Worm (Caenorhabditis elegans) whole organism, L4 larva: ENCODE data around the gene T27E7.9.

Source experiments
- F49E8.2 ChIP-seq: sonication (generic microtip); optimal IDR thresholded peaks from 2 replicates; lab custom pipeline; 2016; ENCODE audit warnings: missing compliant biosample characterization, mild to moderate bottlenecking, missing genetic modification characterization, borderline replicate concordance
- R02D3.7 ChIP-seq: fragments of 150-350 bp; sonication (generic microtip); optimal IDR thresholded peaks from 3 replicates; lab custom pipeline; 2014; ENCODE audit warnings: missing biosample characterization, missing genetic modification characterization
- Y75B8A.6 ChIP-seq: fragments of 200-800 bp; sonication (Bioruptor generic); IDR thresholded peaks from 2 replicates; pipeline ENCODE4 v1.3.6; 2022; ENCODE audit warnings: missing genetic modification reagents, missing genetic modification characterization, missing compliant biosample characterization
- aha-1 ChIP-seq: fragments of 150-350 bp; peaks from one replicate; lab custom pipeline; 2014; ENCODE audit warnings: missing biosample characterization, missing genetic modification characterization
- attf-4 ChIP-seq: sonication (generic microtip); optimal IDR thresholded peaks from 3 replicates; lab custom pipeline; 2017; ENCODE audit warnings: missing biosample characterization, missing genetic modification characterization
- ceh-32 ChIP-seq: sonication (generic microtip); optimal IDR thresholded peaks from 2 replicates; lab custom pipeline; 2016; ENCODE audit warnings: mild to moderate bottlenecking, missing genetic modification characterization, missing compliant biosample characterization; ENCODE audit not compliant: poor library complexity
- ceh-44 ChIP-seq: fragments of 200-800 bp; sonication (Bioruptor generic); IDR thresholded peaks from 2 replicates; pipeline ENCODE4 v1.3.6; 2022; ENCODE audit warnings: missing genetic modification reagents, missing genetic modification characterization, missing compliant biosample characterization
- ctbp-1 ChIP-seq: fragments of 200-800 bp; sonication (Bioruptor generic); IDR thresholded peaks from 2 replicates; pipeline ENCODE4 v1.3.6; 2022; ENCODE audit warnings: missing genetic modification reagents, missing genetic modification characterization, missing compliant biosample characterization
- daf-16 ChIP-seq, 3 experiments: sonication (generic microtip); optimal IDR thresholded peaks; 2 replicates each; lab custom pipeline; 2016 to 2017; ENCODE audit warnings: missing genetic modification characterization in 3 of 3, missing genetic modification reagents in 3 of 3, mild to moderate bottlenecking in 2 of 3, missing compliant biosample characterization in 2 of 3, missing biosample characterization in 1 of 3, moderate library complexity in 1 of 3
- egl-43 ChIP-seq: fragments of 200-800 bp; sonication (Bioruptor generic); IDR thresholded peaks from 2 replicates; pipeline ENCODE4 v1.3.6; 2022; ENCODE audit warnings: missing genetic modification reagents, missing genetic modification characterization, missing compliant biosample characterization
- lim-7 ChIP-seq: fragments of 200-800 bp; sonication (Bioruptor generic); IDR thresholded peaks from 2 replicates; pipeline ENCODE4 v1.3.6; 2022; ENCODE audit warnings: missing genetic modification characterization, missing compliant biosample characterization
- mdl-1 ChIP-seq, 2 experiments: fragments of 150-350 bp in 1 of 2; sonication (generic microtip) in 1 of 2; optimal IDR thresholded peaks; 2 replicates each; lab custom pipeline; 2014 to 2017; ENCODE audit warnings: missing biosample characterization in 2 of 2, missing genetic modification characterization in 2 of 2
- rbr-2 ChIP-seq: sonication (generic microtip); optimal IDR thresholded peaks from 2 replicates; lab custom pipeline; 2016; ENCODE audit warnings: missing genotype, missing genetic modification characterization, missing compliant biosample characterization
- skn-1 ChIP-seq: fragments of 150-350 bp; optimal IDR thresholded peaks from 2 replicates; lab custom pipeline; 2014; ENCODE audit warnings: missing biosample characterization, missing genetic modification characterization
- snpc-1.2 ChIP-seq: fragments of 200-800 bp; sonication (Bioruptor generic); IDR thresholded peaks from 2 replicates; pipeline ENCODE4 v1.3.6; 2022; ENCODE audit warnings: missing genetic modification reagents, missing genetic modification characterization, missing compliant biosample characterization
- tag-97 ChIP-seq: fragments of 200-800 bp; sonication (Bioruptor generic); IDR thresholded peaks from 2 replicates; pipeline ENCODE4 v1.3.6; 2022; ENCODE audit warnings: missing genetic modification characterization, missing compliant biosample characterization
- unc-62 ChIP-seq, 3 experiments: fragments of 150-350 bp in 1 of 3; sonication (generic microtip); optimal IDR thresholded peaks in 2 of 3; peaks in 1 of 3; 1 replicate in 1 of 3; 2 replicates in 2 of 3; lab custom pipeline; 2014 to 2017; ENCODE audit warnings: missing biosample characterization in 3 of 3, missing genetic modification characterization in 3 of 3, missing genetic modification reagents in 3 of 3, missing genotype in 1 of 3
- vab-7 ChIP-seq: fragments of 200-800 bp; sonication (Bioruptor generic); IDR thresholded peaks from 2 replicates; pipeline ENCODE4 v1.3.6; 2022; ENCODE audit warnings: missing genetic modification reagents, missing genetic modification characterization, missing compliant biosample characterization

T27E7.9 gene

ce11 chrIV:14519423-14519822 lies 29.8 kb downstream of the T27E7.9 start, which contains the start of the genes Y57G11A.2 and T27E7.1:
Gene Y57G11A.2 (minus strand): TSS chrIV:14519523.
Gene T27E7.1 (plus strand): TSS chrIV:14519759.
- TF ChIP-seq egl-43 (GFP tag; lab: Robert Waterston, UW) = no peak

- TF ChIP-seq attf-4 (tag; lab: Kevin White, UChicago) (no peak), ctbp-1 (GFP tag; lab: Robert Waterston, UW) (no peak), snpc-1.2 (GFP tag; lab: Robert Waterston, UW) (peak; percentile 57; the same call in 1 of the 2 replicates)
Measured at ce11 chrIV:14515162-14515561, 34.0 kb downstream of the T27E7.9 start.

ce11 chrIV:14512405-14512804 lies 36.8 kb downstream of the T27E7.9 start, which contains the start of gene Y57G11A.5:
Gene Y57G11A.5 (minus strand): TSS chrIV:14512505.
- no peak for TF ChIP-seq rbr-2 (tag; lab: Kevin White, UChicago)
- peak in 1 of 2 experiments; percentile 32 for TF ChIP-seq unc-62 (GFP tag; optimal IDR thresholded peaks at IDR 0.05 in 1 of 2; lab: Kevin White, UChicago)
- TF ChIP-seq unc-62 (tag; optimal IDR thresholded peaks at IDR 0.05; lab: Kevin White, UChicago) = no peak
- no peak for TF ChIP-seq mdl-1 (tag; optimal IDR thresholded peaks at IDR 0.05; lab: Kevin White, UChicago)
- TF ChIP-seq tag-97 (GFP tag; lab: Robert Waterston, UW) = no peak

ce11 chrIV:14510344-14510793 lies 38.8 kb downstream of the T27E7.9 start:
- TF ChIP-seq snpc-1.2 (GFP tag; lab: Robert Waterston, UW) = peak; percentile 91

- TF ChIP-seq unc-62 (GFP tag; optimal IDR thresholded peaks at IDR 0.05 in 1 of 2; lab: Kevin White, UChicago) = peak in 1 of 2 experiments; percentile 90
- TF ChIP-seq unc-62 (tag; optimal IDR thresholded peaks at IDR 0.05; lab: Kevin White, UChicago) = no peak
- TF ChIP-seq aha-1 (tag; lab: Kevin White, UChicago) = peak; percentile 35
- TF ChIP-seq ceh-32 = no peak
Measured at ce11 chrIV:14506995-14507394, 42.2 kb downstream of the T27E7.9 start.

ce11 chrIV:14506042-14506441 lies 43.2 kb downstream of the T27E7.9 start:
- peak in 1 of 2 experiments; percentile 40 for TF ChIP-seq daf-16 (GFP tag; optimal IDR thresholded peaks at IDR 0.05; lab: Kevin White, UChicago)
- no peak for TF ChIP-seq daf-16 (tag; optimal IDR thresholded peaks at IDR 0.05; lab: Kevin White, UChicago)
- TF ChIP-seq R02D3.7 (tag; lab: Kevin White, UChicago) = no peak
- peak; percentile 55; the same call in 1 of the 2 replicates for TF ChIP-seq snpc-1.2 (GFP tag; lab: Robert Waterston, UW)
- no peak for TF ChIP-seq vab-7 (GFP tag; lab: Robert Waterston, UW)
- TF ChIP-seq ceh-44 (GFP tag; lab: Robert Waterston, UW) = no peak
- no peak for TF ChIP-seq lim-7 (GFP tag; lab: Robert Waterston, UW)
- TF ChIP-seq skn-1 (tag; lab: Kevin White, UChicago) = no peak
- no peak for TF ChIP-seq F49E8.2

ce11 chrIV:14505066-14505465 lies 44.1 kb downstream of the T27E7.9 start, which contains the start of gene tag-273:
Gene tag-273 (minus strand): TSS chrIV:14505166.
- no peak for TF ChIP-seq Y75B8A.6 (GFP tag; lab: Robert Waterston, UW)
